Worm (Caenorhabditis elegans) whole organism, L4 larva: ENCODE data around the gene peli-1.

Source experiments
- F49E8.2 ChIP-seq: sonication (generic microtip); optimal IDR thresholded peaks from 2 replicates; lab custom pipeline; 2016; ENCODE audit warnings: missing compliant biosample characterization, mild to moderate bottlenecking, missing genetic modification characterization, borderline replicate concordance
- Y48G9A.11 ChIP-seq: fragments of 200-800 bp; sonication (Bioruptor generic); IDR thresholded peaks from 2 replicates; pipeline ENCODE4 v1.3.6; 2022; ENCODE audit warnings: missing genetic modification reagents, missing genetic modification characterization, missing compliant biosample characterization
- ZK337.2 ChIP-seq: fragments of 200-800 bp; sonication (Bioruptor generic); IDR thresholded peaks from 2 replicates; pipeline ENCODE4 v1.3.6; 2022; ENCODE audit warnings: missing genetic modification reagents, missing genetic modification characterization, missing compliant biosample characterization
- ZK546.5 ChIP-seq, 2 experiments: sonication (generic microtip); optimal IDR thresholded peaks; 2 replicates each; lab custom pipeline; 2017; ENCODE audit warnings: missing biosample characterization in 2 of 2, missing genetic modification characterization in 2 of 2
- aly-2 ChIP-seq: sonication (generic microtip); optimal IDR thresholded peaks from 2 replicates; lab custom pipeline; 2018; ENCODE audit warnings: missing biosample characterization, missing genetic modification characterization
- attf-4 ChIP-seq: sonication (generic microtip); optimal IDR thresholded peaks from 3 replicates; lab custom pipeline; 2017; ENCODE audit warnings: missing biosample characterization, missing genetic modification characterization
- ceh-32 ChIP-seq: sonication (generic microtip); optimal IDR thresholded peaks from 2 replicates; lab custom pipeline; 2016; ENCODE audit warnings: mild to moderate bottlenecking, missing genetic modification characterization, missing compliant biosample characterization; ENCODE audit not compliant: poor library complexity
- ceh-44 ChIP-seq: fragments of 200-800 bp; sonication (Bioruptor generic); IDR thresholded peaks from 2 replicates; pipeline ENCODE4 v1.3.6; 2022; ENCODE audit warnings: missing genetic modification reagents, missing genetic modification characterization, missing compliant biosample characterization
- ceh-82 ChIP-seq: sonication (generic microtip); optimal IDR thresholded peaks from 2 replicates; lab custom pipeline; 2017; ENCODE audit warnings: missing biosample characterization, missing genetic modification characterization
- ces-1 ChIP-seq: fragments of 150-350 bp; sonication (generic microtip); optimal IDR thresholded peaks from 4 replicates; lab custom pipeline; 2014; ENCODE audit warnings: missing biosample characterization, missing genetic modification reagents, missing genetic modification characterization
- ctbp-1 ChIP-seq: fragments of 200-800 bp; sonication (Bioruptor generic); IDR thresholded peaks from 2 replicates; pipeline ENCODE4 v1.3.6; 2022; ENCODE audit warnings: missing genetic modification reagents, missing genetic modification characterization, missing compliant biosample characterization
- daf-12 ChIP-seq: fragments of 150-350 bp; optimal IDR thresholded peaks from 2 replicates; lab custom pipeline; 2014; ENCODE audit warnings: missing biosample characterization, missing genetic modification reagents, missing genetic modification characterization
- dmd-6 ChIP-seq: fragments of 200-800 bp; sonication (Bioruptor generic); IDR thresholded peaks from 2 replicates; pipeline ENCODE4 v1.3.6; 2022; ENCODE audit warnings: missing genetic modification reagents, missing genetic modification characterization, missing compliant biosample characterization
- dmd-8 ChIP-seq: fragments of 200-800 bp; sonication (Bioruptor generic); IDR thresholded peaks from 2 replicates; pipeline ENCODE4 v1.3.6; 2022; ENCODE audit warnings: missing genetic modification characterization, missing compliant biosample characterization
- dmd-9 ChIP-seq: fragments of 200-800 bp; sonication (Bioruptor generic); IDR thresholded peaks from 2 replicates; pipeline ENCODE4 v1.3.6; 2022; ENCODE audit warnings: missing genetic modification reagents, missing genetic modification characterization, missing compliant biosample characterization
- dpl-1 ChIP-seq: fragments of 150-350 bp; optimal IDR thresholded peaks from 2 replicates; lab custom pipeline; 2014; ENCODE audit warnings: missing biosample characterization, missing genetic modification reagents, missing genetic modification characterization
- egl-27 ChIP-seq: sonication (generic microtip); optimal IDR thresholded peaks from 3 replicates; lab custom pipeline; 2017; ENCODE audit warnings: missing biosample characterization, missing genetic modification reagents, missing genetic modification characterization
- fkh-10 ChIP-seq: fragments of 150-350 bp; optimal IDR thresholded peaks from 2 replicates; lab custom pipeline; 2014; ENCODE audit warnings: missing biosample characterization, missing genetic modification reagents, missing genetic modification characterization
- fos-1 ChIP-seq: fragments of 150-350 bp; optimal IDR thresholded peaks from 2 replicates; lab custom pipeline; 2014; ENCODE audit warnings: missing biosample characterization, missing genetic modification characterization
- gei-8 ChIP-seq: fragments of 200-800 bp; sonication (Bioruptor generic); optimal IDR thresholded peaks from 2 replicates; lab custom pipeline; 2018; ENCODE audit warnings: mild to moderate bottlenecking, missing genetic modification characterization, missing compliant biosample characterization
- hif-1 ChIP-seq, 2 experiments: sonication (generic microtip); optimal IDR thresholded peaks; 2 replicates each; lab custom pipeline; 2016 to 2017; ENCODE audit warnings: missing compliant biosample characterization in 2 of 2, missing genetic modification characterization in 2 of 2, missing genetic modification reagents in 2 of 2, missing genotype in 2 of 2, mild to moderate bottlenecking in 1 of 2
- hlh-30 ChIP-seq: sonication (generic microtip); optimal IDR thresholded peaks from 2 replicates; lab custom pipeline; 2017; ENCODE audit warnings: antibody characterized with exemption, mild to moderate bottlenecking, missing genetic modification characterization, missing compliant biosample characterization; ENCODE audit not compliant: insufficient read depth
- hmg-1.1 ChIP-seq: fragments of 200-800 bp; sonication (Bioruptor generic); IDR thresholded peaks from 2 replicates; pipeline ENCODE4 v1.3.6; 2022; ENCODE audit warnings: missing genetic modification reagents, missing genetic modification characterization, missing compliant biosample characterization
- lim-7 ChIP-seq: fragments of 200-800 bp; sonication (Bioruptor generic); IDR thresholded peaks from 2 replicates; pipeline ENCODE4 v1.3.6; 2022; ENCODE audit warnings: missing genetic modification characterization, missing compliant biosample characterization
- lin-38 ChIP-seq: fragments of 200-800 bp; sonication (Bioruptor generic); IDR thresholded peaks from 2 replicates; pipeline ENCODE4 v1.3.6; 2022; ENCODE audit warnings: missing genetic modification reagents, missing genetic modification characterization, missing compliant biosample characterization
- lir-3 ChIP-seq: sonication (generic microtip); optimal IDR thresholded peaks from 2 replicates; lab custom pipeline; 2016; ENCODE audit warnings: mild to moderate bottlenecking, missing genetic modification characterization, missing compliant biosample characterization
- lsy-2 ChIP-seq, 2 experiments: fragments of 150-350 bp in 1 of 2; sonication (generic microtip) in 1 of 2; optimal IDR thresholded peaks; 2 replicates each; lab custom pipeline; 2014 to 2017; ENCODE audit warnings: missing biosample characterization in 2 of 2, missing genetic modification characterization in 2 of 2
- mdt-29 ChIP-seq: fragments of 200-800 bp; sonication (Bioruptor generic); IDR thresholded peaks from 2 replicates; pipeline ENCODE4 v1.3.6; 2022; ENCODE audit warnings: missing genetic modification reagents, missing genetic modification characterization, missing compliant biosample characterization
- mes-2 ChIP-seq: sonication (generic microtip); optimal IDR thresholded peaks from 2 replicates; lab custom pipeline; 2016; ENCODE audit warnings: missing genotype, mild to moderate bottlenecking, missing genetic modification characterization, missing compliant biosample characterization; ENCODE audit not compliant: poor library complexity, severe bottlenecking
- nhr-10 ChIP-seq: fragments of 150-350 bp; optimal IDR thresholded peaks from 2 replicates; lab custom pipeline; 2014; ENCODE audit warnings: missing biosample characterization, missing genetic modification characterization
- nhr-11 ChIP-seq: fragments of 150-350 bp; optimal IDR thresholded peaks from 2 replicates; lab custom pipeline; 2014; ENCODE audit warnings: missing biosample characterization, missing genetic modification characterization
- nhr-237 ChIP-seq: sonication (generic microtip); optimal IDR thresholded peaks from 2 replicates; lab custom pipeline; 2017; ENCODE audit warnings: missing biosample characterization, missing genetic modification characterization
- nhr-25 ChIP-seq: sonication (generic microtip); optimal IDR thresholded peaks from 2 replicates; lab custom pipeline; 2017; ENCODE audit warnings: missing genetic modification characterization, mild to moderate bottlenecking, missing compliant biosample characterization, antibody characterized with exemption, moderate library complexity, borderline replicate concordance; ENCODE audit not compliant: insufficient read depth
- nhr-28 ChIP-seq: fragments of 150-350 bp; optimal IDR thresholded peaks from 2 replicates; lab custom pipeline; 2014; ENCODE audit warnings: missing biosample characterization, missing genetic modification characterization
- nhr-76 ChIP-seq: fragments of 150-350 bp; optimal IDR thresholded peaks from 2 replicates; lab custom pipeline; 2014; ENCODE audit warnings: missing biosample characterization, missing genetic modification characterization
- pqm-1 ChIP-seq: sonication (generic microtip); optimal IDR thresholded peaks from 2 replicates; lab custom pipeline; 2017; ENCODE audit warnings: missing biosample characterization, missing genetic modification characterization
- rbr-2 ChIP-seq: sonication (generic microtip); optimal IDR thresholded peaks from 2 replicates; lab custom pipeline; 2016; ENCODE audit warnings: missing genotype, missing genetic modification characterization, missing compliant biosample characterization
- sdz-12 ChIP-seq: fragments of 200-800 bp; sonication (Bioruptor generic); optimal IDR thresholded peaks from 2 replicates; lab custom pipeline; 2018; ENCODE audit warnings: mild to moderate bottlenecking, missing genetic modification characterization, missing compliant biosample characterization
- skn-1 ChIP-seq: fragments of 150-350 bp; optimal IDR thresholded peaks from 2 replicates; lab custom pipeline; 2014; ENCODE audit warnings: missing biosample characterization, missing genetic modification characterization
- snpc-1.2 ChIP-seq: fragments of 200-800 bp; sonication (Bioruptor generic); IDR thresholded peaks from 2 replicates; pipeline ENCODE4 v1.3.6; 2022; ENCODE audit warnings: missing genetic modification reagents, missing genetic modification characterization, missing compliant biosample characterization
- snpc-4 ChIP-seq: fragments of 150-350 bp; optimal IDR thresholded peaks from 2 replicates; lab custom pipeline; 2014; ENCODE audit warnings: missing biosample characterization, missing genetic modification characterization
- spr-1 ChIP-seq: sonication (generic microtip); optimal IDR thresholded peaks from 2 replicates; lab custom pipeline; 2016; ENCODE audit warnings: mild to moderate bottlenecking, missing genetic modification characterization, missing compliant biosample characterization
- tra-1 ChIP-seq: fragments of 200-800 bp; sonication (Bioruptor generic); IDR thresholded peaks from 2 replicates; pipeline ENCODE4 v1.3.6; 2022; ENCODE audit warnings: missing genetic modification reagents, missing genetic modification characterization, missing compliant biosample characterization
- unc-130 ChIP-seq: sonication (generic microtip); optimal IDR thresholded peaks from 2 replicates; lab custom pipeline; 2016; ENCODE audit warnings: missing genetic modification reagents, missing genetic modification characterization, missing compliant biosample characterization
- unc-62 ChIP-seq, 3 experiments: fragments of 150-350 bp in 1 of 3; sonication (generic microtip); optimal IDR thresholded peaks in 2 of 3; peaks in 1 of 3; 1 replicate in 1 of 3; 2 replicates in 2 of 3; lab custom pipeline; 2014 to 2017; ENCODE audit warnings: missing biosample characterization in 3 of 3, missing genetic modification characterization in 3 of 3, missing genetic modification reagents in 3 of 3, missing genotype in 1 of 3
- zag-1 ChIP-seq: fragments of 150-350 bp; optimal IDR thresholded peaks from 2 replicates; lab custom pipeline; 2014; ENCODE audit warnings: missing biosample characterization, missing genetic modification characterization
- zfp-3 ChIP-seq: fragments of 200-800 bp; sonication (Bioruptor generic); conservative IDR thresholded peaks from 2 replicates; pipeline ENCODE4 v1.3.6; 2022; ENCODE audit warnings: missing genetic modification reagents, missing genetic modification characterization, missing compliant biosample characterization
- zip-2 ChIP-seq: fragments of 150-350 bp; optimal IDR thresholded peaks from 2 replicates; lab custom pipeline; 2014; ENCODE audit warnings: missing biosample characterization, missing genetic modification characterization
- ztf-11 ChIP-seq: fragments of 150-350 bp; optimal IDR thresholded peaks from 2 replicates; lab custom pipeline; 2014; ENCODE audit warnings: missing biosample characterization, missing genetic modification characterization
- ztf-7 ChIP-seq: fragments of 150-350 bp; optimal IDR thresholded peaks from 2 replicates; lab custom pipeline; 2014; ENCODE audit warnings: missing biosample characterization, missing genetic modification characterization

Gene peli-1

DNA sequence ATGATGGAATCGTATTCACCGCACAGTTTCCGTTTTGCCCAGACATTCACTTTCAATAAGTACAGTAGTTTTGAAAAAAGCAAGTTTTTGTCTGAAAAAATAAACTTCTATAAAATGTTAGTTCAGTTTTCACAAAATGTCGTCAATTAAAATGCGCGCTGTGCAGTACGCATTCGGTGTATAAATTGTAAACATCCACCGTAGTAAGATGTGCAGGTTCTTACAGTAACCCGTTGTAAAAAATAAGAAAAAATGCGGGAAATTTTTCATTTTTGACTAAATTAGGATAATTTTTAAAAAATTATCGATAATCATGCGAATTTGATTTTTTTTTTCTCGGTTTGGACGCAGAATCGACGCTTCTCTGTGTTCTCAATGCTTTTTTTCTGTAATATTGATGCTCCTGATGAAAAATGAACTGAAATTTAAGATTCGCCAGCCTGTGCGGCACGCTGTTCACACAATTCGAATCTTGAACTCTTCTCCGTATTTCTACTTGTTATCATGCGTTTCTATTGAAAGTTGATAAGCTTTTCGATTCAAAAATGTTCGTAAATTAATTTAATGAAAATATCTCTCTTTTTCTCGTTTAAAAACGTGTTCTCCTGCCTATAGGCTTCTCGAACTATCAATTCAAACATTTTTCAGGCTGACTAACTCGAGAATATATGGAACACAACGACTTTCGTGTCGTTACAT, 11.8 kb downstream of the peli-1 start, which contains the start of gene rga-3:
TSS of gene rga-3 (plus strand) at position 649 of the 699 bp plus-strand sequence.
- TF ChIP-seq hif-1 (tag; optimal IDR thresholded peaks at IDR 0.05; lab: Kevin White, UChicago), result no peak
- TF ChIP-seq ctbp-1 (GFP tag; lab: Robert Waterston, UW), result no peak
- TF ChIP-seq dmd-9 (GFP tag; lab: Robert Waterston, UW), result no peak
- no peak for TF ChIP-seq zag-1 (tag; lab: Kevin White, UChicago)
- TF ChIP-seq ceh-82 (tag; lab: Kevin White, UChicago), result no peak
- TF ChIP-seq zip-2 (tag; lab: Kevin White, UChicago), result no peak
- TF ChIP-seq ZK546.5 (tag; optimal IDR thresholded peaks at IDR 0.05; lab: Kevin White, UChicago), result no peak
- no peak for TF ChIP-seq lsy-2 (tag; optimal IDR thresholded peaks at IDR 0.05; lab: Kevin White, UChicago)
- peak in 1 of 2 experiments; percentile 34 for TF ChIP-seq unc-62 (GFP tag; optimal IDR thresholded peaks at IDR 0.05 in 1 of 2; lab: Kevin White, UChicago)
- TF ChIP-seq unc-62 (tag; optimal IDR thresholded peaks at IDR 0.05; lab: Kevin White, UChicago), result no peak
- no peak for TF ChIP-seq dpl-1 (GFP tag; lab: Kevin White, UChicago)
- TF ChIP-seq dmd-6 (GFP tag; lab: Robert Waterston, UW), result no peak
- no peak for TF ChIP-seq nhr-28 (tag; lab: Kevin White, UChicago)
- TF ChIP-seq aly-2, result no peak
- TF ChIP-seq mes-2 (tag; lab: Kevin White, UChicago), result no peak
- TF ChIP-seq nhr-11 (tag; lab: Kevin White, UChicago), result no peak
- TF ChIP-seq ztf-11, result no peak
- TF ChIP-seq gei-8 (GFP tag; lab: Kevin White, UChicago), result no peak
- TF ChIP-seq snpc-1.2 (GFP tag; lab: Robert Waterston, UW), result peak; percentile 76
- TF ChIP-seq skn-1 (tag; lab: Kevin White, UChicago), result no peak
- no peak for TF ChIP-seq zfp-3 (GFP tag; lab: Robert Waterston, UW)
- TF ChIP-seq nhr-10 (tag; lab: Kevin White, UChicago), result no peak
- TF ChIP-seq nhr-25 (tag; lab: Kevin White, UChicago), result no peak
- no peak for TF ChIP-seq snpc-4
- no peak for TF ChIP-seq nhr-76
- TF ChIP-seq hmg-1.1 (GFP tag; lab: Robert Waterston, UW), result no peak
- no peak for TF ChIP-seq ces-1
- no peak for TF ChIP-seq fos-1 (tag; lab: Kevin White, UChicago)
- TF ChIP-seq ZK337.2, result no peak
- TF ChIP-seq pqm-1 (tag; lab: Kevin White, UChicago), result no peak
- TF ChIP-seq attf-4 (tag; lab: Kevin White, UChicago), result no peak
- TF ChIP-seq mdt-29 (GFP tag; lab: Robert Waterston, UW), result no peak
- peak; percentile 95 for TF ChIP-seq F49E8.2 (tag; lab: Kevin White, UChicago)
- TF ChIP-seq lim-7 (GFP tag; lab: Robert Waterston, UW), result no peak
- no peak for TF ChIP-seq dmd-8 (GFP tag; lab: Robert Waterston, UW)
- TF ChIP-seq spr-1, result no peak
- no peak for TF ChIP-seq ztf-7 (tag; lab: Kevin White, UChicago)
- no peak for TF ChIP-seq lir-3 (tag; lab: Kevin White, UChicago)
- TF ChIP-seq fkh-10 (GFP tag; lab: Kevin White, UChicago), result no peak
- TF ChIP-seq hlh-30 (tag; lab: Kevin White, UChicago), result no peak
- TF ChIP-seq sdz-12, result no peak
- TF ChIP-seq rbr-2 (tag; lab: Kevin White, UChicago), result no peak
- TF ChIP-seq egl-27, result no peak
- no peak for TF ChIP-seq ceh-32
- no peak for TF ChIP-seq tra-1
- TF ChIP-seq daf-12 (tag; lab: Kevin White, UChicago), result no peak
- 0 out of 2 replicates have a peak, but pooled peaks have one; percentile 12 for TF ChIP-seq ceh-44 (GFP tag; lab: Robert Waterston, UW)
- no peak for TF ChIP-seq nhr-237 (tag; lab: Kevin White, UChicago)
- TF ChIP-seq lin-38 (GFP tag; lab: Robert Waterston, UW), result peak; percentile 80
- peak; percentile 97 for TF ChIP-seq unc-130
- peak; percentile 97 for TF ChIP-seq Y48G9A.11 (GFP tag; lab: Robert Waterston, UW)
